Worm (Caenorhabditis elegans) whole organism, young adult: Measurements from ENCODE around the gene rfp-1.

Experiments
- C17E4.6 ChIP-seq: fragments of 200-800 bp; sonication (Bioruptor generic); IDR thresholded peaks from 2 replicates; pipeline ENCODE4 v1.3.6; 2022; ENCODE audit warnings: missing genetic modification reagents, missing genetic modification characterization, missing compliant biosample characterization
- F57A8.1 ChIP-seq: fragments of 200-800 bp; sonication (Bioruptor generic); optimal IDR thresholded peaks from 2 replicates; lab custom pipeline; 2018; ENCODE audit warnings: mild to moderate bottlenecking, missing genetic modification characterization, moderate library complexity, missing compliant biosample characterization
- ZK185.1 ChIP-seq: sonication (generic microtip); optimal IDR thresholded peaks from 2 replicates; lab custom pipeline; 2016; ENCODE audit warnings: mild to moderate bottlenecking, missing genetic modification characterization, missing compliant biosample characterization; ENCODE audit not compliant: poor library complexity, severe bottlenecking
- ceh-40 ChIP-seq: fragments of 200-800 bp; sonication (Bioruptor generic); IDR thresholded peaks from 2 replicates; pipeline ENCODE4 v1.3.6; 2022; ENCODE audit warnings: missing genetic modification characterization, missing compliant biosample characterization
- ets-4 ChIP-seq: fragments of 200-800 bp; sonication (Bioruptor generic); optimal IDR thresholded peaks from 2 replicates; lab custom pipeline; 2018; ENCODE audit warnings: mild to moderate bottlenecking, missing genetic modification characterization, missing compliant biosample characterization
- hlh-12 ChIP-seq: sonication (generic microtip); optimal IDR thresholded peaks from 2 replicates; lab custom pipeline; 2016; ENCODE audit warnings: missing genetic modification characterization, missing compliant biosample characterization
- pha-4 ChIP-seq: fragments of 150-350 bp; sonication (generic microtip); optimal IDR thresholded peaks from 2 replicates; lab custom pipeline; 2014; ENCODE audit warnings: missing biosample characterization, missing genetic modification reagents, missing genetic modification characterization
- unc-62 ChIP-seq: fragments of 150-350 bp; optimal IDR thresholded peaks from 2 replicates; lab custom pipeline; 2014; ENCODE audit warnings: missing biosample characterization, missing genetic modification reagents, missing genetic modification characterization

ce11 chrIII:8363253-8364061, 5.0 kb downstream of the rfp-1 start, which contains the start of gene R05D3.3:
- TF ChIP-seq ceh-40 (GFP tag; lab: Robert Waterston, UW) (no peak), hlh-12 (tag; lab: Kevin White, UChicago) (no peak), pha-4 (tag; lab: Kevin White, UChicago) (no peak), ets-4 (GFP tag; lab: Kevin White, UChicago) (no peak), F57A8.1 (GFP tag; lab: Kevin White, UChicago) (no peak), ZK185.1 (tag; lab: Kevin White, UChicago) (no peak), C17E4.6 (no peak), unc-62 (GFP tag; lab: Kevin White, UChicago) (no peak)
